Fruit fly (Drosophila melanogaster): Measurements from ENCODE around the gene 5-HT2A.
A peak's percentile ranks its signal among the peaks of the same experiment; 100 is the strongest.

5-HT2A gene

dm6 chr3R:4649126-4649811, 36.6 kb downstream of the 5-HT2A start, which contains the start of gene Karybeta3 (continued):
- TF ChIP-seq ase (GFP tag; IDR thresholded peaks at IDR 0.05), result peak; percentile 68; the same call in 1 of the 3 replicates
- peak; percentile 73 for TF ChIP-seq Optix (GFP tag; IDR thresholded peaks at IDR 0.05)
- TF ChIP-seq trem (tag; optimal IDR thresholded peaks at IDR 0.05), result peak; percentile 79
- no peak for TF ChIP-seq bowl (GFP tag; IDR thresholded peaks at IDR 0.05)
- peak; percentile 53; the same call in 1 of the 2 replicates for TF ChIP-seq CG1024 (GFP tag; IDR thresholded peaks at IDR 0.05)
- TF ChIP-seq NFAT (GFP tag; IDR thresholded peaks at IDR 0.05), result peak; percentile 77
- peak; percentile 53 for TF ChIP-seq cwo (GFP tag; optimal IDR thresholded peaks at IDR 0.05)
- peak; percentile 25; the same call in 1 of the 2 replicates for TF ChIP-seq CG17612 (GFP tag; IDR thresholded peaks at IDR 0.05)
- peak; percentile 89 for TF ChIP-seq vvl (GFP tag; IDR thresholded peaks at IDR 0.05)
- TF ChIP-seq HLH54F (GFP tag; optimal IDR thresholded peaks at IDR 0.05), result peak; percentile 83
- TF ChIP-seq lov (optimal IDR thresholded peaks at IDR 0.05), result no peak
- TF ChIP-seq lov (GFP tag; IDR thresholded peaks at IDR 0.05), result no peak
- peak; percentile 27 for TF ChIP-seq ftz-f1 (GFP tag; optimal IDR thresholded peaks at IDR 0.05)
- TF ChIP-seq Fer3 (tag; optimal IDR thresholded peaks at IDR 0.05), result peak; percentile 66
- TF ChIP-seq CG10462 (GFP tag; optimal IDR thresholded peaks at IDR 0.05), result peak; percentile 16
- TF ChIP-seq gro (GFP tag; optimal IDR thresholded peaks at IDR 0.05), result peak; percentile 87
- TF ChIP-seq Atf3 (GFP tag; optimal IDR thresholded peaks at IDR 0.05), result peak; percentile 65
- no peak for TF ChIP-seq Trl (optimal IDR thresholded peaks at IDR 0.05)
- TF ChIP-seq Trl (GFP tag; optimal IDR thresholded peaks at IDR 0.05), result peak; percentile 87
- TF ChIP-seq Antp (GFP tag; optimal IDR thresholded peaks at IDR 0.05), result peak; percentile 90
- peak; percentile 69 for TF ChIP-seq CrebB (tag; optimal IDR thresholded peaks at IDR 0.05)
- TF ChIP-seq CG11456 (GFP tag; IDR thresholded peaks at IDR 0.05), result peak; percentile 80
- peak; percentile 85 for TF ChIP-seq chn (GFP tag; optimal IDR thresholded peaks at IDR 0.05)
- peak; percentile 84 for TF ChIP-seq zfh1 (GFP tag; IDR thresholded peaks at IDR 0.05)
- peak; percentile 45 for TF ChIP-seq vfl (GFP tag; optimal IDR thresholded peaks at IDR 0.05)
- TF ChIP-seq CG18011 (GFP tag; optimal IDR thresholded peaks at IDR 0.05), result peak; percentile 78
- peak; percentile 56 for TF ChIP-seq CG17361 (GFP tag; IDR thresholded peaks at IDR 0.05)
- TF ChIP-seq CG18262 (tag; optimal IDR thresholded peaks at IDR 0.05), result peak; percentile 42
- TF ChIP-seq disco-r (GFP tag; optimal IDR thresholded peaks at IDR 0.05), result peak; percentile 48
- peak; percentile 73 for TF ChIP-seq CG17328 (GFP tag; IDR thresholded peaks at IDR 0.05)
- peak; percentile 85 for TF ChIP-seq CG16779 (GFP tag; IDR thresholded peaks at IDR 0.05)
- peak; percentile 90 for TF ChIP-seq CG13624 (GFP tag; optimal IDR thresholded peaks at IDR 0.05)
- no peak for TF ChIP-seq zf30C (GFP tag; optimal IDR thresholded peaks at IDR 0.05)
- no peak for TF ChIP-seq dmrt99B (tag; optimal IDR thresholded peaks at IDR 0.05)
- peak; percentile 50 for TF ChIP-seq CG31365 (tag; optimal IDR thresholded peaks at IDR 0.05)
- peak; percentile 56 to 74 for TF ChIP-seq chif (GFP tag; optimal IDR thresholded peaks at IDR 0.05)
- TF ChIP-seq CG15011 (GFP tag; optimal IDR thresholded peaks at IDR 0.05), result no peak
- no peak for TF ChIP-seq kah (GFP tag; optimal IDR thresholded peaks at IDR 0.05)
- TF ChIP-seq chinmo (GFP tag; IDR thresholded peaks at IDR 0.05; ENCODE audit: partially characterized antibody), result peak; percentile 58; the same call in 1 of the 4 replicates
- peak; percentile 80; the same call in 1 of the 2 replicates for TF ChIP-seq ranshi (GFP tag; IDR thresholded peaks at IDR 0.05)
- no peak for TF ChIP-seq lab (GFP tag; optimal IDR thresholded peaks at IDR 0.05)
- peak; percentile 34 for TF ChIP-seq scrt (GFP tag; optimal IDR thresholded peaks at IDR 0.05)
- TF ChIP-seq Atf6 (GFP tag; IDR thresholded peaks at IDR 0.05), result peak; percentile 79
- TF ChIP-seq Hr78 (GFP tag; optimal IDR thresholded peaks at IDR 0.05), result no peak
- TF ChIP-seq CG33213 (GFP tag; optimal IDR thresholded peaks at IDR 0.05), result peak; percentile 85
- peak; percentile 82 for TF ChIP-seq bab2 (GFP tag; optimal IDR thresholded peaks at IDR 0.05)
- no peak for TF ChIP-seq trh (GFP tag; optimal IDR thresholded peaks at IDR 0.05)
- TF ChIP-seq Abd-B (GFP tag; optimal IDR thresholded peaks at IDR 0.05), result no peak
- TF ChIP-seq CG8281 (tag; optimal IDR thresholded peaks at IDR 0.05), result no peak
- no peak for TF ChIP-seq Hand (GFP tag; optimal IDR thresholded peaks at IDR 0.05)
